Worm (Caenorhabditis elegans) whole organism, early embryonic: ENCODE data around the gene idpp-5.

Experiments
- B0310.2 ChIP-seq: sonication (generic microtip); optimal IDR thresholded peaks from 2 replicates; lab custom pipeline; 2016; ENCODE audit warnings: mild to moderate bottlenecking, missing genetic modification characterization, missing compliant biosample characterization
- F13C5.2 ChIP-seq: sonication (generic microtip); optimal IDR thresholded peaks from 2 replicates; lab custom pipeline; 2017; ENCODE audit warnings: mild to moderate bottlenecking, missing genetic modification characterization, inconsistent platforms, missing compliant biosample characterization
- aly-1 ChIP-seq: sonication (generic microtip); optimal IDR thresholded peaks from 2 replicates; lab custom pipeline; 2016; ENCODE audit warnings: missing genetic modification characterization, missing compliant biosample characterization
- ama-1 ChIP-seq: fragments of 150-350 bp; optimal IDR thresholded peaks from 2 replicates; lab custom pipeline; 2014
- ceh-13 ChIP-seq: fragments of 200-800 bp; sonication (Bioruptor generic); optimal IDR thresholded peaks from 2 replicates; lab custom pipeline; 2018; ENCODE audit warnings: mild to moderate bottlenecking, missing genetic modification characterization, missing compliant biosample characterization
- ceh-36 ChIP-seq: sonication (generic microtip); optimal IDR thresholded peaks from 2 replicates; lab custom pipeline; 2016; ENCODE audit warnings: missing genetic modification characterization, inconsistent platforms, missing compliant biosample characterization
- ets-7 ChIP-seq: sonication (generic microtip); optimal IDR thresholded peaks from 2 replicates; lab custom pipeline; 2016; ENCODE audit warnings: missing genotype, missing genetic modification characterization, missing compliant biosample characterization
- flt-1 ChIP-seq: fragments of 200-800 bp; sonication (Bioruptor generic); IDR thresholded peaks from 2 replicates; pipeline ENCODE4 v1.3.6; 2022; ENCODE audit warnings: missing genetic modification characterization, missing compliant biosample characterization
- hmbx-1 ChIP-seq: sonication (generic microtip); optimal IDR thresholded peaks from 2 replicates; lab custom pipeline; 2016; ENCODE audit warnings: mild to moderate bottlenecking, missing genetic modification characterization, missing compliant biosample characterization
- hmg-4 ChIP-seq: fragments of 200-800 bp; sonication (Bioruptor generic); optimal IDR thresholded peaks from 2 replicates; lab custom pipeline; 2018; ENCODE audit warnings: mild to moderate bottlenecking, missing genetic modification characterization, missing compliant biosample characterization
- hnd-1 ChIP-seq: sonication (generic microtip); optimal IDR thresholded peaks from 2 replicates; lab custom pipeline; 2016; ENCODE audit warnings: missing genetic modification characterization, missing compliant biosample characterization
- pes-1 ChIP-seq: fragments of 200-800 bp; sonication (Bioruptor generic); IDR thresholded peaks from 2 replicates; pipeline ENCODE4 v1.3.6; 2022; ENCODE audit warnings: missing genetic modification reagents, missing genetic modification characterization, missing compliant biosample characterization
- scrt-1 ChIP-seq: fragments of 200-800 bp; sonication (Bioruptor generic); IDR thresholded peaks from 2 replicates; pipeline ENCODE4 v1.3.6; 2022; ENCODE audit warnings: missing genetic modification characterization, missing compliant biosample characterization
- sea-1 ChIP-seq: fragments of 200-800 bp; sonication (Bioruptor generic); conservative IDR thresholded peaks from 2 replicates; pipeline ENCODE4 v1.3.6; 2022; ENCODE audit warnings: missing genetic modification characterization, missing compliant biosample characterization
- tbx-11 ChIP-seq: fragments of 200-800 bp; sonication (Bioruptor generic); IDR thresholded peaks from 2 replicates; pipeline ENCODE4 v1.3.6; 2022; ENCODE audit warnings: missing genetic modification characterization, missing compliant biosample characterization
- tbx-37 ChIP-seq: fragments of 200-800 bp; sonication (Bioruptor generic); conservative IDR thresholded peaks from 2 replicates; pipeline ENCODE4 v1.3.6; 2022; ENCODE audit warnings: missing genetic modification reagents, missing genetic modification characterization, missing compliant biosample characterization
- tra-4 ChIP-seq: sonication (generic microtip); optimal IDR thresholded peaks from 2 replicates; lab custom pipeline; 2017; ENCODE audit warnings: missing genetic modification characterization, missing compliant biosample characterization

Gene idpp-5

ce11 chrX:3792715-3793114, at the start of gene idpp-5:
idpp-5 (minus strand) TSS chrX:3792815.
- TF ChIP-seq hnd-1 (no peak), ama-1 (lab: Kevin White, UChicago) (no peak), tra-4 (no peak), ceh-13 (GFP tag; lab: Kevin White, UChicago) (no peak), tbx-11 (no peak)

ce11 chrX:3839172-3839571, 46.6 kb upstream of the idpp-5 start:
- TF ChIP-seq sea-1 (no peak), ceh-36 (tag; lab: Kevin White, UChicago) (no peak), pes-1 (GFP tag; lab: Robert Waterston, UW) (no peak), ets-7 (tag; lab: Kevin White, UChicago) (no peak), hmg-4 (GFP tag; lab: Kevin White, UChicago) (no peak), tra-4 (no peak), ama-1 (lab: Kevin White, UChicago) (no peak), B0310.2 (tag; lab: Kevin White, UChicago) (no peak), hmbx-1 (tag; lab: Kevin White, UChicago) (no peak), F13C5.2 (no peak), aly-1 (tag; lab: Kevin White, UChicago) (no peak), tbx-11 (no peak), flt-1 (GFP tag; lab: Robert Waterston, UW) (no peak), tbx-37 (GFP tag; lab: Robert Waterston, UW) (no peak), ceh-13 (GFP tag; lab: Kevin White, UChicago) (no peak), hnd-1 (no peak), scrt-1 (GFP tag; lab: Robert Waterston, UW) (no peak)

ce11 chrX:3838670-3839069, 46.1 kb upstream of the idpp-5 start:
- no peak for TF ChIP-seq flt-1 (GFP tag; lab: Robert Waterston, UW)
- TF ChIP-seq tbx-11: no peak
- TF ChIP-seq scrt-1 (GFP tag; lab: Robert Waterston, UW): no peak
- no peak for TF ChIP-seq tbx-37 (GFP tag; lab: Robert Waterston, UW)
- TF ChIP-seq hmbx-1 (tag; lab: Kevin White, UChicago): no peak
- no peak for TF ChIP-seq aly-1 (tag; lab: Kevin White, UChicago)
- no peak for TF ChIP-seq tra-4
- TF ChIP-seq sea-1: no peak
- TF ChIP-seq hmg-4 (GFP tag; lab: Kevin White, UChicago): no peak
- no peak for TF ChIP-seq hnd-1
- no peak for TF ChIP-seq B0310.2 (tag; lab: Kevin White, UChicago)
- TF ChIP-seq ama-1 (lab: Kevin White, UChicago): no peak
- no peak for TF ChIP-seq F13C5.2
- TF ChIP-seq ceh-36 (tag; lab: Kevin White, UChicago): no peak

ce11 chrX:3837752-3838159, 45.1 kb upstream of the idpp-5 start:
- TF ChIP-seq sea-1 (no peak), ama-1 (lab: Kevin White, UChicago) (no peak), hmbx-1 (tag; lab: Kevin White, UChicago) (no peak), ceh-13 (GFP tag; lab: Kevin White, UChicago) (no peak), ceh-36 (tag; lab: Kevin White, UChicago) (no peak), hnd-1 (no peak), ets-7 (tag; lab: Kevin White, UChicago) (no peak), B0310.2 (tag; lab: Kevin White, UChicago) (no peak), pes-1 (GFP tag; lab: Robert Waterston, UW) (no peak), tra-4 (no peak), tbx-11 (no peak), flt-1 (GFP tag; lab: Robert Waterston, UW) (no peak), hmg-4 (GFP tag; lab: Kevin White, UChicago) (no peak), tbx-37 (GFP tag; lab: Robert Waterston, UW) (no peak), scrt-1 (GFP tag; lab: Robert Waterston, UW) (no peak)

- TF ChIP-seq sea-1: no peak
- TF ChIP-seq ama-1 (lab: Kevin White, UChicago): no peak
- no peak for TF ChIP-seq tbx-11
- TF ChIP-seq hmbx-1 (tag; lab: Kevin White, UChicago): no peak
- no peak for TF ChIP-seq pes-1 (GFP tag; lab: Robert Waterston, UW)
- TF ChIP-seq flt-1 (GFP tag; lab: Robert Waterston, UW): no peak
- TF ChIP-seq ceh-13 (GFP tag; lab: Kevin White, UChicago): no peak
Measured at ce11 chrX:3835632-3836031, 43.0 kb upstream of the idpp-5 start.

ce11 chrX:3833964-3834840, 41.6 kb upstream of the idpp-5 start:
- no peak for TF ChIP-seq hmbx-1 (tag; lab: Kevin White, UChicago)
- no peak for TF ChIP-seq pes-1 (GFP tag; lab: Robert Waterston, UW)
- no peak for TF ChIP-seq flt-1 (GFP tag; lab: Robert Waterston, UW)
- TF ChIP-seq scrt-1 (GFP tag; lab: Robert Waterston, UW): no peak
- TF ChIP-seq hnd-1: no peak
- no peak for TF ChIP-seq tbx-11
- TF ChIP-seq sea-1: no peak
- no peak for TF ChIP-seq hmg-4 (GFP tag; lab: Kevin White, UChicago)
- no peak for TF ChIP-seq ets-7 (tag; lab: Kevin White, UChicago)
- no peak for TF ChIP-seq ama-1 (lab: Kevin White, UChicago)
- TF ChIP-seq tra-4: no peak
- TF ChIP-seq ceh-36 (tag; lab: Kevin White, UChicago): no peak
- TF ChIP-seq aly-1 (tag; lab: Kevin White, UChicago): no peak
- no peak for TF ChIP-seq F13C5.2
- TF ChIP-seq B0310.2 (tag; lab: Kevin White, UChicago): no peak
- no peak for TF ChIP-seq ceh-13 (GFP tag; lab: Kevin White, UChicago)
- no peak for TF ChIP-seq tbx-37 (GFP tag; lab: Robert Waterston, UW)

ce11 chrX:3832059-3832641, 39.5 kb upstream of the idpp-5 start:
- no peak for TF ChIP-seq pes-1 (GFP tag; lab: Robert Waterston, UW)
- TF ChIP-seq ets-7 (tag; lab: Kevin White, UChicago): no peak
- no peak for TF ChIP-seq tbx-11
- TF ChIP-seq sea-1: no peak
- no peak for TF ChIP-seq hmbx-1 (tag; lab: Kevin White, UChicago)
- TF ChIP-seq hnd-1: no peak
- no peak for TF ChIP-seq ceh-36 (tag; lab: Kevin White, UChicago)
- no peak for TF ChIP-seq ama-1 (lab: Kevin White, UChicago)
- no peak for TF ChIP-seq tbx-37 (GFP tag; lab: Robert Waterston, UW)
- TF ChIP-seq aly-1 (tag; lab: Kevin White, UChicago): no peak
- no peak for TF ChIP-seq hmg-4 (GFP tag; lab: Kevin White, UChicago)
- no peak for TF ChIP-seq ceh-13 (GFP tag; lab: Kevin White, UChicago)
- TF ChIP-seq scrt-1 (GFP tag; lab: Robert Waterston, UW): no peak
- no peak for TF ChIP-seq flt-1 (GFP tag; lab: Robert Waterston, UW)
- TF ChIP-seq B0310.2 (tag; lab: Kevin White, UChicago): no peak
- TF ChIP-seq F13C5.2: no peak
